Worm (Caenorhabditis elegans) whole organism, L4/young adult: ENCODE data around the gene cyp-35A3.

Experiments
- W03F9.2 ChIP-seq: fragments of 150-350 bp; optimal IDR thresholded peaks from 2 replicates; lab custom pipeline; 2014; ENCODE audit warnings: missing biosample characterization, missing genetic modification characterization
- him-1 ChIP-seq: sonication (generic microtip); optimal IDR thresholded peaks from 2 replicates; lab custom pipeline; 2016; ENCODE audit warnings: missing genotype, missing genetic modification reagents, missing genetic modification characterization, missing compliant biosample characterization

- TF ChIP-seq him-1 (tag; lab: Kevin White, UChicago), result no peak
- no peak for TF ChIP-seq W03F9.2 (tag; lab: Kevin White, UChicago)
Observed at ce11 chrV:3979819-3980218, 42.6 kb upstream of the cyp-35A3 start, which contains the start of gene nlp-31.
